Fruit fly (Drosophila melanogaster): Measurements from ENCODE around the gene Gal.
A peak's percentile ranks its signal among the peaks of the same experiment; 100 is the strongest.

Gal gene

DNA sequence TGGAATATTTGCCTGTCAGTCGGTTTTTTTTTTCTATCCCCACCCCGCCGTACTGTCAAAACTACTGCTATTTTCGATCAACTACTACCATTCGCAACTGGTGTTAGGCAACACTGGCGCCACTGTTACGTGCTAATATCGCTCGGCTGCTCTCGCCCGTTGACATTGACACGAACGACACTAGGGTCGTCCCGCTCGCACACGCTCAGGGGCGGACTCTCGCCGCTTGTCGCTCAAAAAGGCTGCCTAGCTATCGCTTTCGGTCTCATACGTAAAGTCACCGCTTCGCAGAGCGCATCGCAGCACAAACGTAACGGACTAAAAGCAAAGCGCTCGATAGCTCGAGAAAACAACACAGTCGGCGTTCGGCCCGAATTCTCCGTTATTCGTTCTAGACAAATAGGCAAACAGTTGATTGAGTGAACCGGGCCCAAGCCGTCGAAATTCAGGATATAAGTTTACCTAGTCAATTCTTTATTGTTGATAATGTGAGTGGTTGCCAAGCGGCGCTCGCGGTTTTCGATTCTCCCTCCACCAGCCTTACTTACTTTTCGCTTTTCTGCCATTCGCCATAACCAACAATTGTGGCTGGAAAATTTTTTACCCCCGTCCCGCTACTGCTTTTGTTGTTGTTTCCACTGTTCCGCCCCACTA, 24.2 kb downstream of the Gal start:
- peak; percentile 57 for TF ChIP-seq CG7101 (tag; optimal IDR thresholded peaks at IDR 0.05)
- peak; percentile 64 for TF ChIP-seq Clk (GFP tag; optimal IDR thresholded peaks at IDR 0.05)
- no peak for TF ChIP-seq kay (GFP tag; ENCODE audit: borderline replicate concordance)
- peak; percentile 60 for TF ChIP-seq CG5204 (GFP tag; optimal IDR thresholded peaks at IDR 0.05)
- TF ChIP-seq toe (GFP tag; optimal IDR thresholded peaks at IDR 0.05), result peak; percentile 36
- TF ChIP-seq Mnt (GFP tag; optimal IDR thresholded peaks at IDR 0.05), result peak; percentile 52
- peak; percentile 9 for TF ChIP-seq tj (GFP tag; optimal IDR thresholded peaks at IDR 0.05)
- peak; percentile 40 for TF ChIP-seq CG7045 (GFP tag; optimal IDR thresholded peaks at IDR 0.05)
- TF ChIP-seq ovo (GFP tag; optimal IDR thresholded peaks at IDR 0.05), result peak; percentile 85
- peak; percentile 40 for TF ChIP-seq bab1 (GFP tag; optimal IDR thresholded peaks at IDR 0.05)
- TF ChIP-seq cic (GFP tag; optimal IDR thresholded peaks at IDR 0.05), result peak; percentile 80
- TF ChIP-seq cnc (optimal IDR thresholded peaks at IDR 0.05), result no peak
- TF ChIP-seq Hr96 (GFP tag; optimal IDR thresholded peaks at IDR 0.05), result peak; percentile 82
- peak; percentile 46 for TF ChIP-seq CG11617 (GFP tag; optimal IDR thresholded peaks at IDR 0.05)
- TF ChIP-seq CG33017 (tag; optimal IDR thresholded peaks at IDR 0.05), result no peak
- TF ChIP-seq CG12768 (GFP tag; optimal IDR thresholded peaks at IDR 0.05), result no peak
- peak; percentile 76 for TF ChIP-seq Crg-1 (GFP tag; optimal IDR thresholded peaks at IDR 0.05)
- TF ChIP-seq CG14711 (tag; optimal IDR thresholded peaks at IDR 0.05), result peak; percentile 38
- peak; percentile 93 for TF ChIP-seq pad (GFP tag; optimal IDR thresholded peaks at IDR 0.05)
- peak; percentile 87 for TF ChIP-seq CG1620 (GFP tag; optimal IDR thresholded peaks at IDR 0.05)

DNA sequence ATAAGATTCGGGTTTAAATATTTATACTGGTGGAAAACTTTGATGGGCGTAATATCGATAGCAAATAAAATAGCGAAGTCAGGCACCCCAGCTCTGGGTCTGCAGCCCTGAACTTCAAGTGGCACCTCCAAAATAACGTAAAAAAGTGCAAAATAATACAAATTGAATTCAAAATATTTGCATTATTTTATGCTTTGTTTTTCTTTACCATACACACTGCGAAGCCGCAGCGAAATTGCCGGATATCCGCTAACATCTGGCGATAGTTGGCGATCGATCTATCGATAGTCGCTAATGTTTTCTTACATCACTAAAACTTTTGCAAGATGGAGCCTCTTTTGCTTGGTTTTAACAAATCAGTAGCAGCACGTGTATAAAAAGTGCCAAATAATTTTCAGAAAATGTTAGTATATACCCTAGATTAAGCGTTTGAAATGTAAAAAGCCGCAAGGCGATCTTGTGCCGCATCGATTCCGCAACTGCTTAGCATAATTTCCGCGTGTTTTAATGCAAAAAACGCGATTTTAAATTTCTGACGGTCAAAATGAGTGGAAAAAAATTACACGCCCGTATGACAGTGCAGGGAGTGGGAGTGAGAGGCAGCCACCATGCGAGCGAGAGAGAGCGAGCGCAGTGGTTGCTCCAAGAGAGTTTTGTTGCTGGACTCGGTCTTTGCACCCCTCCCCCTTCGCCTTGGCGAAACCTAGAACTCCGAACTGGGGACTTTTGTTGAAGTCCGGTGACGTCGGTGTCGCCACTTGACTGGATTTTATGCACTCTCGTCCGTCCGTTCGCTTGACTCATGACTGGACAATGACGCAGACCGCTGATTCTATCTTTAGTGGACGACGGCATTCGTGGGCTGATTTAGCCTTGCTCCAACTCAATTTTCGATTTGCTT, 24.9 kb downstream of the Gal start, which contains the start of gene eIF4A:
TSS of gene eIF4A (plus strand) at position 332 of the 901 bp plus-strand sequence.
- TF ChIP-seq tj (GFP tag; optimal IDR thresholded peaks at IDR 0.05), result no peak
- TF ChIP-seq ovo (GFP tag; optimal IDR thresholded peaks at IDR 0.05), result peak; percentile 18
- TF ChIP-seq kay (GFP tag; ENCODE audit: borderline replicate concordance), result peak; percentile 43
- TF ChIP-seq Mnt (GFP tag; optimal IDR thresholded peaks at IDR 0.05), result peak; percentile 97
- peak; percentile 34 for TF ChIP-seq CG7101 (tag; optimal IDR thresholded peaks at IDR 0.05)
- no peak for TF ChIP-seq CG11617 (GFP tag; optimal IDR thresholded peaks at IDR 0.05)
- no peak for TF ChIP-seq pad (GFP tag; optimal IDR thresholded peaks at IDR 0.05)
- TF ChIP-seq bab1 (GFP tag; optimal IDR thresholded peaks at IDR 0.05), result peak; percentile 27
- peak; percentile 20 for TF ChIP-seq Hr96 (GFP tag; optimal IDR thresholded peaks at IDR 0.05)
- TF ChIP-seq CG33017 (tag; optimal IDR thresholded peaks at IDR 0.05), result peak; percentile 2
- TF ChIP-seq CG12768 (GFP tag; optimal IDR thresholded peaks at IDR 0.05), result peak; percentile 95
- no peak for TF ChIP-seq CG5204 (GFP tag; optimal IDR thresholded peaks at IDR 0.05)

DNA sequence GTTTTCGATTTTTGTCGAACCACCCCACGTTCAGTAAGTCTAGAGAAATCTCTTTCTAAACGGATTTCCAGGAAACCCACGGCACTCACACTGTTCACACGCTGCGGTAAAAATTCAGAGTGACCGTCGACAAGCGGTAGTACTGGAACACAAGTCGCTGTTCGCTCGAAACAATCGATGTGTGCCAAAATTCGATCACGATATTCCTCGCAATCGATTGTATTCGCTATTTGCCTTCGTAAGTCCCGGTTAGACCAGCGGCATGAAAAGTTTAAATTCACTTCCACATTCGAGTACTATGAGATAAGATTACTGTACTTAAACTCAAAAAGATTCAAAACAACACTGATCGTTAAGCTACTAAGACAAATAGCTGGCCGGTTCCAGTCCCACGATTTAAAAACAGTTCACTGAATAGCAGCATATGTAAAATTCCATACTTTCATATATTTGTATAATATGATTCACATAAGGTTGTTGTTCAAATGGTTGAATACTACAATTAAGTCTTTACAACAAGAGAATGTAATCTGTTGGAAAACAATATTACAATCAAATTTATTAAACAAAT, 25.7 kb downstream of the Gal start, which contains the start of gene chic:
TSS of gene chic (minus strand) at position 157 of the 571 bp plus-strand sequence.
- TF ChIP-seq CG12768 (GFP tag; optimal IDR thresholded peaks at IDR 0.05) (peak; percentile 3), ovo (GFP tag; optimal IDR thresholded peaks at IDR 0.05) (no peak), Hr96 (GFP tag; optimal IDR thresholded peaks at IDR 0.05) (peak; percentile 68), tj (GFP tag; optimal IDR thresholded peaks at IDR 0.05) (no peak), Mnt (GFP tag; optimal IDR thresholded peaks at IDR 0.05) (peak; percentile 69), CG1620 (GFP tag; optimal IDR thresholded peaks at IDR 0.05) (peak; percentile 72), CG5204 (GFP tag; optimal IDR thresholded peaks at IDR 0.05) (peak; percentile 70), bab1 (GFP tag; optimal IDR thresholded peaks at IDR 0.05) (peak; percentile 68), CG11617 (GFP tag; optimal IDR thresholded peaks at IDR 0.05) (no peak), CG7045 (GFP tag; optimal IDR thresholded peaks at IDR 0.05) (peak; percentile 35), toe (GFP tag; optimal IDR thresholded peaks at IDR 0.05) (peak; percentile 76), cic (GFP tag; optimal IDR thresholded peaks at IDR 0.05) (no peak), pad (GFP tag; optimal IDR thresholded peaks at IDR 0.05) (no peak), Clk (GFP tag; optimal IDR thresholded peaks at IDR 0.05) (no peak), CG14711 (tag; optimal IDR thresholded peaks at IDR 0.05) (no peak), cnc (optimal IDR thresholded peaks at IDR 0.05) (no peak), kay (GFP tag; ENCODE audit: borderline replicate concordance) (no peak), CG33017 (tag; optimal IDR thresholded peaks at IDR 0.05) (no peak), CG7101 (tag; optimal IDR thresholded peaks at IDR 0.05) (no peak), Crg-1 (GFP tag; optimal IDR thresholded peaks at IDR 0.05) (no peak)

DNA sequence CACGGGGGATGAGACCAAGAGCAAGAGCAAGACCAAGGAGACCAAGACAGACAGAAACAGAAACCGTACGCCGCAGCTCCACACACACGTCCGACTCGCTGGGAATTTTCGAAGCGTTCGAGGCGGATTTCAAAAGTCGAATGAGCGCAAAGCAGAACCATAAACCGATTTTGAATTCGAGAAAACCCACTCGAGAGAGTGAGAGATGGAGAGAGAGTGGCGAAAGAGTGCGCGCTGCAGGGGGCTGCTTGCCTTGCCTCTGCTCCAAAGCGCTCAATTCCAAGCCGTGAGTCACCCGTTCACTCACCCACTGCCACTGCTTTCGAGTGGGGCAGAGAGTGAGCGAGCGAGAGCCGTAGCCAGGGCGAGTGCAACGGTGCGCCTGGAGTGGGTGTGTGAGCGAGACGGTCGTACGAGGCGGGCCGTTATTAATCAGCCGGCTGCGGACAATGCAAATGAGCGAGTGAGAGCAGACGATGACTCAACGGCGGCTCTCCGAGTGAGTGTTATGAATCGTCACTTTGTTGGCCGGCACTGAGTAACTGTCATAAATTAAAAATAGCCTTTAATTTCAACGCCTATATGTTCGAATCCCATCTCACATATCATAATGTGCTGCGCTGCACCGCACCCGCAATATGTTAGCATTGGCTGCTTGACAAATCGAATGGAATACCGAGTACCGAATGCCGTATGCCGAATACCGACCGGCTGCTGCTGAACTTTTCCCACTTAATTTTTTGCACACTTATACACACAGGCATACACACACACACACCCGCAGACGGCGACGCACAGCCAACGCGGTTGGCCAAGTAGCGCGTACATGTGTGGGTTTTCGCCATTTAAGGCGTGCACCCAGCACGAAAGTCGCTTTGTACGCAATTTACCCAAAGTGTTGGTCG, 26.4 kb downstream of the Gal start:
- TF ChIP-seq CG7101 (tag; optimal IDR thresholded peaks at IDR 0.05), result peak; percentile 40
- no peak for TF ChIP-seq CG11617 (GFP tag; optimal IDR thresholded peaks at IDR 0.05)
- peak; percentile 34 for TF ChIP-seq CG14711 (tag; optimal IDR thresholded peaks at IDR 0.05)
- TF ChIP-seq CG1620 (GFP tag; optimal IDR thresholded peaks at IDR 0.05), result no peak
- no peak for TF ChIP-seq CG7045 (GFP tag; optimal IDR thresholded peaks at IDR 0.05)
- peak; percentile 5 for TF ChIP-seq cic (GFP tag; optimal IDR thresholded peaks at IDR 0.05)
- TF ChIP-seq Crg-1 (GFP tag; optimal IDR thresholded peaks at IDR 0.05), result peak; percentile 8
- peak; percentile 100 for TF ChIP-seq kay (GFP tag; ENCODE audit: borderline replicate concordance)
- TF ChIP-seq bab1 (GFP tag; optimal IDR thresholded peaks at IDR 0.05), result peak; percentile 78
- TF ChIP-seq Hr96 (GFP tag; optimal IDR thresholded peaks at IDR 0.05), result peak; percentile 46
- TF ChIP-seq cnc (optimal IDR thresholded peaks at IDR 0.05), result no peak
- TF ChIP-seq toe (GFP tag; optimal IDR thresholded peaks at IDR 0.05), result no peak
- peak; percentile 27 for TF ChIP-seq CG33017 (tag; optimal IDR thresholded peaks at IDR 0.05)
- no peak for TF ChIP-seq CG5204 (GFP tag; optimal IDR thresholded peaks at IDR 0.05)
- TF ChIP-seq ovo (GFP tag; optimal IDR thresholded peaks at IDR 0.05), result peak; percentile 88
- TF ChIP-seq Clk (GFP tag; optimal IDR thresholded peaks at IDR 0.05), result no peak
- TF ChIP-seq tj (GFP tag; optimal IDR thresholded peaks at IDR 0.05), result peak; percentile 23
- peak; percentile 91 for TF ChIP-seq pad (GFP tag; optimal IDR thresholded peaks at IDR 0.05)
- peak; percentile 68 for TF ChIP-seq Mnt (GFP tag; optimal IDR thresholded peaks at IDR 0.05)
- peak; percentile 76 for TF ChIP-seq CG12768 (GFP tag; optimal IDR thresholded peaks at IDR 0.05)
